Fruit fly (Drosophila melanogaster) whole organism, embryonic: ENCODE results near the gene NaPi-III.

Experiments
- ATbp ChIP-seq: fragments of 200-800 bp; sonication (Bioruptor generic); optimal IDR thresholded peaks from 2 replicates; lab custom pipeline; 2017; ENCODE audit warnings: missing biosample characterization, mild to moderate bottlenecking, missing genetic modification characterization, missing genetic modification reagents
- Adf1 ChIP-seq: fragments of 200-800 bp; sonication (Bioruptor generic); IDR thresholded peaks from 2 replicates; pipeline ENCODE4 v1.3.6; 2022; ENCODE audit warnings: missing biosample characterization, missing genetic modification characterization
- BEAF-32 ChIP-seq: fragments of 200-800 bp; sonication (Bioruptor generic); optimal IDR thresholded peaks from 3 replicates; lab custom pipeline; 2017; ENCODE audit warnings: missing biosample characterization, missing genetic modification characterization, mild to moderate bottlenecking, moderate library complexity, missing genetic modification reagents
- BtbVII ChIP-seq: fragments of 200-800 bp; sonication (Bioruptor generic); optimal IDR thresholded peaks from 3 replicates; lab custom pipeline; 2017; ENCODE audit warnings: missing biosample characterization, mild to moderate bottlenecking, missing genetic modification characterization
- CG10147 ChIP-seq: fragments of 200-800 bp; sonication (Bioruptor generic); optimal IDR thresholded peaks from 2 replicates; lab custom pipeline; 2019; ENCODE audit warnings: missing biosample characterization, mild to moderate bottlenecking, missing genetic modification characterization, moderate library complexity
- CG10267 ChIP-seq: fragments of 200-800 bp; sonication (Bioruptor generic); optimal IDR thresholded peaks from 2 replicates; lab custom pipeline; 2018; ENCODE audit warnings: missing biosample characterization, mild to moderate bottlenecking, missing genetic modification characterization, moderate library complexity
- CG12219 ChIP-seq: fragments of 200-800 bp; sonication (Bioruptor generic); optimal IDR thresholded peaks from 3 replicates; lab custom pipeline; 2018; ENCODE audit warnings: missing biosample characterization, mild to moderate bottlenecking, missing genetic modification characterization
- CG12659 ChIP-seq: fragments of 200-800 bp; sonication (Bioruptor generic); optimal IDR thresholded peaks from 3 replicates; lab custom pipeline; 2017; ENCODE audit warnings: mild to moderate bottlenecking, missing biosample characterization, missing genetic modification reagents, missing genetic modification characterization
- CG14710 ChIP-seq: fragments of 200-800 bp; sonication (Bioruptor generic); optimal IDR thresholded peaks from 3 replicates; lab custom pipeline; 2019; ENCODE audit warnings: missing biosample characterization, mild to moderate bottlenecking, missing genetic modification characterization, moderate library complexity
- CG14965 ChIP-seq: fragments of 200-800 bp; sonication (Bioruptor generic); optimal IDR thresholded peaks from 2 replicates; lab custom pipeline; 2016; ENCODE audit warnings: missing biosample characterization, missing genetic modification characterization, borderline replicate concordance
- CG16815 ChIP-seq: fragments of 200-800 bp; sonication (Bioruptor generic); optimal IDR thresholded peaks from 3 replicates; lab custom pipeline; 2017; ENCODE audit warnings: missing biosample characterization, mild to moderate bottlenecking, missing genetic modification characterization
- CG17568 ChIP-seq: fragments of 200-800 bp; sonication (Bioruptor generic); optimal IDR thresholded peaks from 2 replicates; lab custom pipeline; 2018; ENCODE audit warnings: missing biosample characterization, mild to moderate bottlenecking, missing genetic modification characterization, moderate library complexity
- CG1792 ChIP-seq: fragments of 200-800 bp; sonication (Bioruptor generic); optimal IDR thresholded peaks from 2 replicates; lab custom pipeline; 2016; ENCODE audit warnings: missing biosample characterization, missing genetic modification characterization
- CG18262 ChIP-seq: fragments of 200-800 bp; optimal IDR thresholded peaks from 3 replicates; lab custom pipeline; 2019; ENCODE audit warnings: missing biosample characterization, mild to moderate bottlenecking, missing genetic modification characterization, moderate library complexity
- CG18619 ChIP-seq: fragments of 200-800 bp; sonication (Bioruptor generic); optimal IDR thresholded peaks from 3 replicates; lab custom pipeline; 2017; ENCODE audit warnings: missing biosample characterization, mild to moderate bottlenecking, missing genetic modification characterization
- CG2889 ChIP-seq: fragments of 200-800 bp; sonication (Bioruptor generic); IDR thresholded peaks from 3 replicates; pipeline ENCODE4 v1.3.6; 2022; ENCODE audit warnings: missing biosample characterization, missing genetic modification characterization
- CG31365 ChIP-seq: fragments of 200-800 bp; sonication (Bioruptor generic); optimal IDR thresholded peaks from 2 replicates; lab custom pipeline; 2018; ENCODE audit warnings: missing biosample characterization, mild to moderate bottlenecking, missing genetic modification characterization
- CG3407 ChIP-seq: fragments of 200-800 bp; sonication (Bioruptor generic); optimal IDR thresholded peaks from 2 replicates; lab custom pipeline; 2018; ENCODE audit warnings: missing biosample characterization, mild to moderate bottlenecking, missing genetic modification characterization
- CG6683 ChIP-seq: fragments of 200-800 bp; sonication (Bioruptor generic); optimal IDR thresholded peaks from 2 replicates; lab custom pipeline; 2017; ENCODE audit warnings: missing biosample characterization, mild to moderate bottlenecking, missing genetic modification characterization, missing genetic modification reagents
- CTCF ChIP-seq: fragments of 200-800 bp; sonication (Bioruptor generic); optimal IDR thresholded peaks from 2 replicates; lab custom pipeline; 2017; ENCODE audit warnings: missing biosample characterization, mild to moderate bottlenecking, missing genetic modification characterization, moderate library complexity
- D19A ChIP-seq: fragments of 200-800 bp; optimal IDR thresholded peaks from 3 replicates; lab custom pipeline; 2019; ENCODE audit warnings: missing biosample characterization, mild to moderate bottlenecking, missing genetic modification characterization, moderate library complexity
- Dip2 ChIP-seq: fragments of 200-800 bp; sonication (Bioruptor generic); IDR thresholded peaks from 2 replicates; pipeline ENCODE4 v1.3.6; 2022; ENCODE audit warnings: missing biosample characterization, missing genetic modification characterization
- Dp ChIP-seq: fragments of 200-800 bp; sonication (Bioruptor generic); optimal IDR thresholded peaks from 2 replicates; lab custom pipeline; 2018; ENCODE audit warnings: missing biosample characterization, mild to moderate bottlenecking, missing genetic modification characterization, moderate library complexity
- MTF-1 ChIP-seq: fragments of 200-800 bp; sonication (Bioruptor generic); optimal IDR thresholded peaks from 2 replicates; lab custom pipeline; 2018; ENCODE audit warnings: missing biosample characterization, mild to moderate bottlenecking, missing genetic modification characterization, borderline replicate concordance
- Mes4 ChIP-seq: fragments of 200-800 bp; sonication (Bioruptor generic); optimal IDR thresholded peaks from 2 replicates; lab custom pipeline; 2016; ENCODE audit warnings: missing biosample characterization, missing genetic modification characterization
- Sox102F ChIP-seq: fragments of 200-800 bp; sonication (Bioruptor generic); optimal IDR thresholded peaks from 2 replicates; lab custom pipeline; 2018; ENCODE audit warnings: missing biosample characterization, mild to moderate bottlenecking, missing genetic modification characterization, moderate library complexity
- Stat92E ChIP-seq, 3 experiments: fragments of >200 bp in 2 of 3; fragments of 200-800 bp in 1 of 3; sonication (Bioruptor generic) in 1 of 3; optimal IDR thresholded peaks; 2 replicates each; lab custom pipeline; 2017 to 2019; ENCODE audit warnings: missing biosample characterization in 3 of 3, missing genetic modification characterization in 3 of 3, mild to moderate bottlenecking in 1 of 3, moderate library complexity in 1 of 3
- Taf1 ChIP-seq: fragments of 200-800 bp; sonication (Bioruptor generic); IDR thresholded peaks from 2 replicates; pipeline ENCODE4 v1.3.6; 2022; ENCODE audit warnings: missing biosample characterization, missing genetic modification characterization
- croc ChIP-seq: fragments of 200-800 bp; sonication (Bioruptor generic); conservative IDR thresholded peaks from 3 replicates; pipeline ENCODE4 v1.3.6; 2022; ENCODE audit warnings: missing biosample characterization, missing genetic modification characterization
- cwo ChIP-seq: fragments of 200-800 bp; sonication (Bioruptor generic); optimal IDR thresholded peaks from 3 replicates; lab custom pipeline; 2017; ENCODE audit warnings: missing biosample characterization, missing genetic modification characterization, mild to moderate bottlenecking, moderate library complexity, missing genetic modification reagents
- ewg ChIP-seq: fragments of 200-800 bp; sonication (Bioruptor generic); optimal IDR thresholded peaks from 3 replicates; lab custom pipeline; 2017; ENCODE audit warnings: mild to moderate bottlenecking, missing biosample characterization, missing genetic modification reagents, missing genetic modification characterization
- gsb ChIP-seq: fragments of 200-800 bp; sonication (Bioruptor generic); IDR thresholded peaks from 2 replicates; pipeline ENCODE4 v1.3.6; 2022; ENCODE audit warnings: missing biosample characterization, missing genetic modification characterization
- ham ChIP-seq: fragments of 200-800 bp; sonication (Bioruptor generic); IDR thresholded peaks from 2 replicates; pipeline ENCODE4 v1.3.6; 2022; ENCODE audit warnings: missing biosample characterization, missing genetic modification characterization
- hbn ChIP-seq: fragments of 200-800 bp; sonication (Bioruptor generic); IDR thresholded peaks from 2 replicates; pipeline ENCODE4 v1.3.6; 2022; ENCODE audit warnings: missing biosample characterization, missing genetic modification characterization; ENCODE audit not compliant: partially characterized antibody
- her ChIP-seq: fragments of 200-800 bp; sonication (Bioruptor generic); optimal IDR thresholded peaks from 2 replicates; lab custom pipeline; 2016; ENCODE audit warnings: missing biosample characterization, missing genetic modification characterization
- hth ChIP-seq: fragments of >200 bp; optimal IDR thresholded peaks from 2 replicates; lab custom pipeline; 2017; ENCODE audit warnings: inconsistent platforms
- jigr1 ChIP-seq: fragments of 200-800 bp; sonication (Bioruptor generic); IDR thresholded peaks from 3 replicates; pipeline ENCODE4 v1.3.6; 2022; ENCODE audit warnings: missing biosample characterization, missing genetic modification characterization
- lola ChIP-seq, 3 experiments: fragments of >200 bp in 2 of 3; fragments of 200-800 bp in 1 of 3; sonication (Bioruptor generic) in 1 of 3; optimal IDR thresholded peaks; 2 replicates each; lab custom pipeline; 2017 to 2019; ENCODE audit warnings: missing biosample characterization in 3 of 3, missing genetic modification characterization in 3 of 3, mild to moderate bottlenecking in 1 of 3, moderate library complexity in 1 of 3
- otp ChIP-seq: fragments of 200-800 bp; sonication (Bioruptor generic); IDR thresholded peaks from 3 replicates; pipeline ENCODE4, ENCODE4 v1.3.6; 2022; ENCODE audit warnings: missing biosample characterization, missing genetic modification characterization
- pho ChIP-seq: fragments of 200-800 bp; sonication (Bioruptor generic); optimal IDR thresholded peaks from 2 replicates; lab custom pipeline; 2016; ENCODE audit warnings: missing biosample characterization, missing genetic modification characterization
- phol ChIP-seq: fragments of 200-800 bp; sonication (Bioruptor generic); optimal IDR thresholded peaks from 3 replicates; lab custom pipeline; 2018; ENCODE audit warnings: missing biosample characterization, mild to moderate bottlenecking, missing genetic modification characterization, moderate library complexity
- pnt ChIP-seq: fragments of 200-800 bp; sonication (Bioruptor generic); optimal IDR thresholded peaks from 3 replicates; lab custom pipeline; 2016; ENCODE audit warnings: missing biosample characterization, missing genetic modification characterization
- schlank ChIP-seq: fragments of 200-800 bp; sonication (Bioruptor generic); optimal IDR thresholded peaks from 2 replicates; lab custom pipeline; 2018; ENCODE audit warnings: missing biosample characterization, mild to moderate bottlenecking, missing genetic modification characterization
- stwl ChIP-seq: fragments of 200-800 bp; sonication (Bioruptor generic); optimal IDR thresholded peaks from 3 replicates; lab custom pipeline; 2018; ENCODE audit warnings: missing biosample characterization, mild to moderate bottlenecking, missing genetic modification characterization, moderate library complexity
- tap ChIP-seq: fragments of 200-800 bp; optimal IDR thresholded peaks from 3 replicates; lab custom pipeline; 2019; ENCODE audit warnings: missing biosample characterization, mild to moderate bottlenecking, missing genetic modification characterization, moderate library complexity
- tio ChIP-seq: fragments of 200-800 bp; sonication (Bioruptor generic); optimal IDR thresholded peaks from 2 replicates; lab custom pipeline; 2017; ENCODE audit warnings: missing biosample characterization, missing genetic modification characterization, inconsistent platforms
- tna ChIP-seq: fragments of 200-800 bp; sonication (Bioruptor generic); IDR thresholded peaks from 2 replicates; pipeline ENCODE4 v1.3.6; 2022; ENCODE audit warnings: missing biosample characterization, missing genetic modification characterization; ENCODE audit not compliant: partially characterized antibody
- ttk ChIP-seq: fragments of 200-800 bp; sonication (Bioruptor generic); IDR thresholded peaks from 2 replicates; pipeline ENCODE4 v2.1.2; 2022; ENCODE audit warnings: missing biosample characterization, missing genetic modification characterization

The NaPi-III gene

DNA sequence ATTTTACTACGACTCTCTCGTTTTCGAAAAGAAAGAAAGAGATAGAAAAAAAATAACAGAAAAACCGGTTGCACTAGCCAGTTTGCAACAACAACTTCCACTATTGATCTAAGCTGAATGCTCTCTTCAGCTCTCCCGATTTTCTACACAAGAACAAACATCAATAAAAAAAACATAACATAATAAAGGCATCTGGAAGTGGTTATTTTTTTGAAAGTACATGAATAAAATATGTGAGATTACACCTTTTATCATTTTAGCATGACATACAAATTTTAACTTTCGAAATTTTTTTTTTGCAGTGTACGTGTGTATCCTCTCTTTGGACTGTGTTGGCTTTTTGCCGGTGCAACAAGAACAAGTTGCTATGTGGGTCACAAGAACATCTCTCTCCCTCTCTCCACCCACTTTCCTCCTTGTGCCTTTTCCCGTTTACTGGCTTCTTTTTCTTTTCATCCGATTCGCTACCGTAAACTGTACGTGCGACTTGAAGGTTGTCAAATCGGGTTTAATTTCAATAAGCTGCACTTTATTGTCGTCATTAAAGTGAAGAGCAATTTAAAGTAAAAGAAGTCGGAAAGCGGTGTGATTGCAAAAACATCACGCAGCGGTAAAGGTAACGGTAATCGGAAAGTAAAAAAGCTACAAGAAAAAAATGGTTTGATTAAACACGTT is 38.5 kb upstream of the NaPi-III start (continued):
- TF ChIP-seq hbn (GFP tag; lab: Robert Waterston, UW) (no peak), schlank (tag; lab: Kevin White, UChicago) (peak; percentile 70), MTF-1 (GFP tag; lab: Kevin White, UChicago) (peak; percentile 86), Taf1 (GFP tag; lab: Robert Waterston, UW) (peak; percentile 75), CG1792 (GFP tag; lab: Kevin White, UChicago) (peak; percentile 95), Mes4 (GFP tag; lab: Kevin White, UChicago) (peak; percentile 98), CG14710 (tag; lab: Kevin White, UChicago) (peak; percentile 97), tap (tag; lab: Kevin White, UChicago) (peak; percentile 96), cwo (GFP tag; lab: Kevin White, UChicago) (peak; percentile 91), hth (lab: Kevin White, UChicago) (no peak), ewg (GFP tag; lab: Kevin White, UChicago) (peak; percentile 93), D19A (peak; percentile 95), BEAF-32 (GFP tag; lab: Kevin White, UChicago) (peak; percentile 5), Dip2 (GFP tag; lab: Robert Waterston, UW) (peak; percentile 36; the same call in 1 of the 2 replicates), pho (GFP tag; lab: Kevin White, UChicago) (peak; percentile 90), CG3407 (GFP tag; lab: Kevin White, UChicago) (peak; percentile 94), her (GFP tag; lab: Kevin White, UChicago) (peak; percentile 90), jigr1 (GFP tag; lab: Robert Waterston, UW) (peak; percentile 87), Stat92E (GFP tag; optimal IDR thresholded peaks at IDR 0.05; lab: Kevin White, UChicago) (peak in 1 of 3 experiments; percentile 97), Dp (GFP tag; lab: Kevin White, UChicago) (peak; percentile 12), gsb (GFP tag; lab: Robert Waterston, UW) (peak; percentile 82), CG2889 (GFP tag; lab: Robert Waterston, UW) (peak; percentile 88), pnt (GFP tag; lab: Kevin White, UChicago) (peak; percentile 96), CG18262 (tag; lab: Kevin White, UChicago) (peak; percentile 98), otp (GFP tag; lab: Robert Waterston, UW) (peak; percentile 97), CTCF (GFP tag; lab: Kevin White, UChicago) (peak; percentile 69), CG18619 (GFP tag; lab: Kevin White, UChicago) (peak; percentile 93), CG31365 (tag; lab: Kevin White, UChicago) (peak; percentile 76), BtbVII (GFP tag; lab: Kevin White, UChicago) (peak; percentile 81), CG14965 (peak; percentile 85), CG17568 (GFP tag; lab: Kevin White, UChicago) (peak; percentile 95), Sox102F (GFP tag; lab: Kevin White, UChicago) (peak; percentile 99), ham (GFP tag; lab: Robert Waterston, UW) (no peak), CG12219 (GFP tag; lab: Kevin White, UChicago) (peak; percentile 97), CG12659 (peak; percentile 96), tio (peak; percentile 95), CG10267 (tag; lab: Kevin White, UChicago) (peak; percentile 94), Adf1 (GFP tag; lab: Robert Waterston, UW) (peak; percentile 54), stwl (tag; lab: Kevin White, UChicago) (peak; percentile 62), croc (GFP tag; lab: Robert Waterston, UW) (peak; percentile 94), phol (peak; percentile 95), CG16815 (GFP tag; lab: Kevin White, UChicago) (peak; percentile 92), lola (GFP tag; optimal IDR thresholded peaks at IDR 0.05; lab: Kevin White, UChicago) (peak in 1 of 3 experiments; percentile 98), CG10147 (GFP tag; lab: Kevin White, UChicago) (peak; percentile 95), tna (GFP tag; lab: Robert Waterston, UW) (no peak), CG6683 (GFP tag; lab: Kevin White, UChicago) (peak; percentile 89), ttk (GFP tag; lab: Robert Waterston, UW) (peak; percentile 97), ATbp (GFP tag; lab: Kevin White, UChicago) (peak; percentile 95)
